Worm (Caenorhabditis elegans): ENCODE measurements around the gene F01D5.8.

DNA sequence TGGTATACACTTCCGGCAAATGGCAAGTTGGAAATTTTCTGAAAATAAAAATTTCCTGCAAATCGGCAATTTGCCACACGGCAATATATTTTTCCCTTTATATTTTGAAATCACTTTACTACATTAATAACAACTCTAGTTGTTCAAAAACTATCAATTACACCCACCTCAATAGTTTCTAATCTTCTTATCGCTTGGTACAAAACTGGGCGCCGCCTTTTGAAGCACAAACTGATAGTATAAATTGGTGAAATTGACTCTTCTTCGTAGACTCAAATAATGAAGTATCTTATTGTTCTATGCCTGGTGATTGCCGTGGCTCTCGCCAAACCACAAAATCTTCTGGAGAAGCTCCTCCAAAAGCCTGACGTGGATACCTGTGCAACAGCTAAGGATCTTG, 29.4 kb upstream of the F01D5.8 start, which contains the start of gene Y39G8B.9:
- no peak for TF ChIP-seq fkh-10 (GFP tag; optimal IDR thresholded peaks at IDR 0.05)
- TF ChIP-seq nhr-76 (tag; optimal IDR thresholded peaks at IDR 0.05): no peak
- no peak for TF ChIP-seq nhr-90 (tag; optimal IDR thresholded peaks at IDR 0.05; ENCODE audit: poor library complexity)
